Fruit fly (Drosophila melanogaster) whole organism, embryonic: ENCODE measurements around the gene CG14258.

Experiments
- Bdp1 ChIP-seq: fragments of 200-800 bp; sonication (Bioruptor generic); optimal IDR thresholded peaks from 3 replicates; lab custom pipeline; 2016; ENCODE audit warnings: missing biosample characterization, missing genetic modification characterization
- Bgb ChIP-seq: fragments of 200-800 bp; sonication (Bioruptor generic); IDR thresholded peaks from 2 replicates; pipeline ENCODE4 v1.3.6; 2022; ENCODE audit warnings: missing biosample characterization, missing genetic modification characterization; ENCODE audit not compliant: partially characterized antibody
- CG1024 ChIP-seq: fragments of 200-800 bp; sonication (Bioruptor generic); IDR thresholded peaks from 2 replicates; pipeline ENCODE4 v1.3.6; 2022; ENCODE audit warnings: missing biosample characterization, missing genetic modification characterization
- CG11093 ChIP-seq: fragments of 200-800 bp; sonication (Bioruptor generic); IDR thresholded peaks from 3 replicates; pipeline ENCODE4 v1.3.6; 2022; ENCODE audit warnings: missing biosample characterization, missing genetic modification characterization
- CG12659 ChIP-seq: fragments of 200-800 bp; sonication (Bioruptor generic); optimal IDR thresholded peaks from 3 replicates; lab custom pipeline; 2017; ENCODE audit warnings: mild to moderate bottlenecking, missing biosample characterization, missing genetic modification reagents, missing genetic modification characterization
- CG17328 ChIP-seq: fragments of 200-800 bp; sonication (Bioruptor generic); IDR thresholded peaks from 2 replicates; pipeline ENCODE4 v1.3.6; 2022; ENCODE audit warnings: missing biosample characterization, missing genetic modification characterization
- CG17361 ChIP-seq: fragments of 200-800 bp; sonication (Bioruptor generic); IDR thresholded peaks from 3 replicates; pipeline ENCODE4 v1.3.6; 2022; ENCODE audit warnings: missing biosample characterization, missing genetic modification characterization
- CG17802 ChIP-seq: fragments of 200-800 bp; sonication (Bioruptor generic); optimal IDR thresholded peaks from 2 replicates; lab custom pipeline; 2018; ENCODE audit warnings: missing biosample characterization, mild to moderate bottlenecking, missing genetic modification characterization, moderate library complexity
- CG17912 ChIP-seq: fragments of 200-800 bp; sonication (Bioruptor generic); optimal IDR thresholded peaks from 2 replicates; lab custom pipeline; 2018; ENCODE audit warnings: missing biosample characterization, mild to moderate bottlenecking, missing genetic modification characterization
- CG31441 ChIP-seq: fragments of 200-800 bp; sonication (Bioruptor generic); IDR thresholded peaks from 2 replicates; pipeline ENCODE4 v1.3.6; 2022; ENCODE audit warnings: missing biosample characterization, missing genetic modification characterization
- CG32532 ChIP-seq: fragments of 200-800 bp; sonication (Bioruptor generic); IDR thresholded peaks from 2 replicates; pipeline ENCODE4 v1.3.6; 2022; ENCODE audit warnings: missing biosample characterization, missing genetic modification characterization
- CG3847 ChIP-seq: fragments of 200-800 bp; sonication (Bioruptor generic); IDR thresholded peaks from 2 replicates; pipeline ENCODE4 v1.3.6; 2022; ENCODE audit warnings: missing biosample characterization, missing genetic modification characterization
- CG9797 ChIP-seq: fragments of 200-800 bp; sonication (Bioruptor generic); optimal IDR thresholded peaks from 3 replicates; lab custom pipeline; 2018; ENCODE audit warnings: missing biosample characterization, mild to moderate bottlenecking, missing genetic modification characterization
- Deaf1 ChIP-seq: fragments of 200-800 bp; optimal IDR thresholded peaks from 3 replicates; lab custom pipeline; 2019; ENCODE audit warnings: missing biosample characterization, mild to moderate bottlenecking, missing genetic modification characterization, moderate library complexity
- Dek ChIP-seq: fragments of 200-800 bp; sonication (Bioruptor generic); optimal IDR thresholded peaks from 3 replicates; lab custom pipeline; 2019; ENCODE audit warnings: missing biosample characterization, mild to moderate bottlenecking, missing genetic modification characterization, moderate library complexity
- Dp ChIP-seq: fragments of 200-800 bp; sonication (Bioruptor generic); optimal IDR thresholded peaks from 2 replicates; lab custom pipeline; 2018; ENCODE audit warnings: missing biosample characterization, mild to moderate bottlenecking, missing genetic modification characterization, moderate library complexity
- E2f1 ChIP-seq: fragments of 200-800 bp; sonication (Bioruptor generic); IDR thresholded peaks from 2 replicates; pipeline ENCODE4 v1.3.6; 2022; ENCODE audit warnings: missing biosample characterization, missing genetic modification characterization
- Fer2 ChIP-seq: fragments of 200-800 bp; sonication (Bioruptor generic); optimal IDR thresholded peaks from 2 replicates; lab custom pipeline; 2018; ENCODE audit warnings: missing biosample characterization, mild to moderate bottlenecking, missing genetic modification characterization, moderate library complexity
- Gug ChIP-seq: fragments of 200-800 bp; sonication (Bioruptor generic); IDR thresholded peaks from 4 replicates; pipeline ENCODE4 v1.3.6; 2022; ENCODE audit warnings: missing biosample characterization, missing genetic modification characterization
- Hand ChIP-seq: fragments of 200-800 bp; sonication (Bioruptor generic); optimal IDR thresholded peaks from 2 replicates; lab custom pipeline; 2017; ENCODE audit warnings: mild to moderate bottlenecking, missing biosample characterization, missing genetic modification reagents, missing genetic modification characterization
- Hmr ChIP-seq: fragments of 200-800 bp; sonication (Bioruptor generic); optimal IDR thresholded peaks from 3 replicates; lab custom pipeline; 2017; ENCODE audit warnings: mild to moderate bottlenecking, missing biosample characterization, missing genetic modification reagents, missing genetic modification characterization
- Hr3 ChIP-seq: fragments of 200-800 bp; sonication (Bioruptor generic); optimal IDR thresholded peaks from 3 replicates; lab custom pipeline; 2016; ENCODE audit warnings: missing biosample characterization, missing genetic modification characterization
- Hr39 ChIP-seq: fragments of >200 bp; optimal IDR thresholded peaks from 2 replicates; lab custom pipeline; 2017
- Lim3 ChIP-seq: fragments of 200-800 bp; sonication (Bioruptor generic); IDR thresholded peaks from 2 replicates; pipeline ENCODE4 v1.3.6; 2022; ENCODE audit warnings: missing biosample characterization, missing genetic modification characterization
- MESR4 ChIP-seq: fragments of 200-800 bp; sonication (Bioruptor generic); optimal IDR thresholded peaks from 2 replicates; lab custom pipeline; 2018; ENCODE audit warnings: missing biosample characterization, mild to moderate bottlenecking, missing genetic modification characterization, moderate library complexity
- Neu2 ChIP-seq: fragments of 200-800 bp; sonication (Bioruptor generic); optimal IDR thresholded peaks from 3 replicates; lab custom pipeline; 2016; ENCODE audit warnings: missing biosample characterization, missing genetic modification characterization, borderline replicate concordance
- Xbp1 ChIP-seq: fragments of 200-800 bp; sonication (Bioruptor generic); optimal IDR thresholded peaks from 3 replicates; lab custom pipeline; 2016; ENCODE audit warnings: missing biosample characterization, mild to moderate bottlenecking, missing genetic modification characterization
- ab ChIP-seq: fragments of 200-800 bp; sonication (Bioruptor generic); optimal IDR thresholded peaks from 2 replicates; lab custom pipeline; 2016; ENCODE audit warnings: missing biosample characterization, missing genetic modification characterization
- al ChIP-seq: fragments of 200-800 bp; sonication (Bioruptor generic); IDR thresholded peaks from 2 replicates; pipeline ENCODE4 v1.3.6; 2022; ENCODE audit warnings: missing biosample characterization, missing genetic modification characterization
- amos ChIP-seq: fragments of 200-800 bp; sonication (Bioruptor generic); IDR thresholded peaks from 2 replicates; pipeline ENCODE4 v1.3.6; 2022; ENCODE audit warnings: missing biosample characterization, missing genetic modification characterization; ENCODE audit not compliant: partially characterized antibody
- bcd ChIP-seq: fragments of 200-800 bp; sonication (Bioruptor generic); optimal IDR thresholded peaks from 2 replicates; lab custom pipeline; 2017; ENCODE audit warnings: missing biosample characterization, mild to moderate bottlenecking, missing genetic modification characterization
- bsh ChIP-seq, 2 experiments: fragments of 200-800 bp; sonication (Bioruptor generic); optimal IDR thresholded peaks; 2 replicates each; lab custom pipeline; 2017 to 2018; ENCODE audit warnings: mild to moderate bottlenecking in 2 of 2, missing biosample characterization in 2 of 2, missing genetic modification characterization in 2 of 2, moderate library complexity in 1 of 2
- btn ChIP-seq: fragments of 200-800 bp; sonication (Bioruptor generic); optimal IDR thresholded peaks from 2 replicates; lab custom pipeline; 2016; ENCODE audit warnings: missing biosample characterization, missing genetic modification characterization
- cad ChIP-seq: fragments of >200 bp; optimal IDR thresholded peaks from 2 replicates; lab custom pipeline; 2017; ENCODE audit warnings: missing biosample characterization, missing genetic modification characterization
- dmrt99B ChIP-seq: fragments of 200-800 bp; sonication (Bioruptor generic); optimal IDR thresholded peaks from 2 replicates; lab custom pipeline; 2018; ENCODE audit warnings: missing biosample characterization, mild to moderate bottlenecking, missing genetic modification characterization, moderate library complexity
- emc ChIP-seq: fragments of 200-800 bp; sonication (Bioruptor generic); optimal IDR thresholded peaks from 2 replicates; lab custom pipeline; 2016; ENCODE audit warnings: missing biosample characterization, missing genetic modification characterization
- exex ChIP-seq: fragments of 200-800 bp; sonication (Bioruptor generic); optimal IDR thresholded peaks from 4 replicates; lab custom pipeline; 2018; ENCODE audit warnings: missing biosample characterization, mild to moderate bottlenecking, missing genetic modification characterization, moderate library complexity
- fu2 ChIP-seq: fragments of 200-800 bp; sonication (Bioruptor generic); optimal IDR thresholded peaks from 2 replicates; lab custom pipeline; 2016; ENCODE audit warnings: missing biosample characterization, missing genetic modification characterization
- gem ChIP-seq: fragments of 200-800 bp; sonication (Bioruptor generic); optimal IDR thresholded peaks from 2 replicates; lab custom pipeline; 2019; ENCODE audit warnings: missing biosample characterization, mild to moderate bottlenecking, missing genetic modification characterization, moderate library complexity
- gsb-n ChIP-seq: fragments of 200-800 bp; sonication (Bioruptor generic); optimal IDR thresholded peaks from 3 replicates; lab custom pipeline; 2018; ENCODE audit warnings: missing biosample characterization, mild to moderate bottlenecking, missing genetic modification characterization
- hbn ChIP-seq: fragments of 200-800 bp; sonication (Bioruptor generic); IDR thresholded peaks from 2 replicates; pipeline ENCODE4 v1.3.6; 2022; ENCODE audit warnings: missing biosample characterization, missing genetic modification characterization; ENCODE audit not compliant: partially characterized antibody
- knrl ChIP-seq: fragments of 200-800 bp; sonication (Bioruptor generic); IDR thresholded peaks from 3 replicates; pipeline ENCODE4 v1.3.6; 2022; ENCODE audit warnings: missing biosample characterization, missing genetic modification characterization; ENCODE audit not compliant: partially characterized antibody
- peb ChIP-seq: fragments of 200-800 bp; sonication (Bioruptor generic); IDR thresholded peaks from 2 replicates; pipeline ENCODE4 v1.3.6; 2022; ENCODE audit warnings: missing biosample characterization, missing genetic modification characterization
- psq ChIP-seq: fragments of 200-800 bp; sonication (Bioruptor generic); optimal IDR thresholded peaks from 2 replicates; lab custom pipeline; 2017; ENCODE audit warnings: missing biosample characterization, missing genetic modification characterization
- sens ChIP-seq: fragments of 200-800 bp; sonication (Bioruptor generic); peaks from one replicate; lab custom pipeline; 2016; ENCODE audit warnings: missing biosample characterization, missing genetic modification characterization
- sna ChIP-seq: fragments of 200-800 bp; sonication (Bioruptor generic); IDR thresholded peaks from 2 replicates; pipeline ENCODE4 v1.3.6; 2022; ENCODE audit warnings: missing biosample characterization, missing genetic modification characterization; ENCODE audit not compliant: partially characterized antibody
- twi ChIP-seq: fragments of 200-800 bp; optimal IDR thresholded peaks from 2 replicates; lab custom pipeline; 2019; ENCODE audit warnings: missing biosample characterization, mild to moderate bottlenecking, missing genetic modification characterization, moderate library complexity
- wdn ChIP-seq: fragments of 200-800 bp; sonication (Bioruptor generic); IDR thresholded peaks from 2 replicates; pipeline ENCODE4 v1.3.6; 2022; ENCODE audit warnings: missing biosample characterization, missing genetic modification characterization
- yki ChIP-seq: fragments of >200 bp; optimal IDR thresholded peaks from 3 replicates; lab custom pipeline; 2018

Gene CG14258

dm6 chr3R:27111784-27112602 is 19.1 kb downstream of the CG14258 start, which contains the start of the genes gb and CG5815 (continued):
- peak; percentile 83 for TF ChIP-seq CG9797 (GFP tag; lab: Kevin White, UChicago)
- TF ChIP-seq Deaf1 (tag; lab: Kevin White, UChicago) = no peak
- TF ChIP-seq twi (tag; lab: Kevin White, UChicago) = peak; percentile 79
- peak; percentile 65 for TF ChIP-seq emc (GFP tag; lab: Kevin White, UChicago)
- TF ChIP-seq psq (GFP tag; lab: Kevin White, UChicago) = peak; percentile 96
- TF ChIP-seq knrl (GFP tag; lab: Robert Waterston, UW) = peak; percentile 92
- TF ChIP-seq Bgb (GFP tag; lab: Robert Waterston, UW) = peak; percentile 90
- peak; percentile 91 for TF ChIP-seq Gug (GFP tag; lab: Robert Waterston, UW)
- peak; percentile 96 for TF ChIP-seq CG12659 (GFP tag; lab: Kevin White, UChicago)
- peak; percentile 70; the same call in 1 of the 2 replicates for TF ChIP-seq CG1024
- TF ChIP-seq Hand (GFP tag; lab: Kevin White, UChicago) = peak; percentile 65
- peak; percentile 26 for TF ChIP-seq btn
- no peak for TF ChIP-seq cad
- peak; percentile 94 for TF ChIP-seq CG17361 (GFP tag; lab: Robert Waterston, UW)
- TF ChIP-seq al (GFP tag; lab: Robert Waterston, UW) = peak; percentile 93
- peak; percentile 93 for TF ChIP-seq CG3847 (GFP tag; lab: Robert Waterston, UW)
- TF ChIP-seq amos (GFP tag; lab: Robert Waterston, UW) = peak; percentile 86
- peak; percentile 91 for TF ChIP-seq bcd (GFP tag; lab: Kevin White, UChicago)
- TF ChIP-seq Neu2 (GFP tag; lab: Kevin White, UChicago) = no peak
- peak; percentile 51 for TF ChIP-seq ab
- TF ChIP-seq Hr39 (lab: Kevin White, UChicago) = no peak
- TF ChIP-seq CG31441 (GFP tag; lab: Robert Waterston, UW) = peak; percentile 95
- peak; percentile 95 for TF ChIP-seq Hr3 (GFP tag; lab: Kevin White, UChicago)
- TF ChIP-seq sna (GFP tag; lab: Robert Waterston, UW) = peak; percentile 98
- TF ChIP-seq fu2 (GFP tag; lab: Kevin White, UChicago) = peak; percentile 79
- TF ChIP-seq Fer2 (tag; lab: Kevin White, UChicago) = peak; percentile 87
- peak; percentile 93 for TF ChIP-seq gem (tag; lab: Kevin White, UChicago)
- peak; percentile 96 for TF ChIP-seq CG32532
- no peak for TF ChIP-seq yki (lab: Kevin White, UChicago)
- TF ChIP-seq Lim3 (GFP tag; lab: Robert Waterston, UW) = peak; percentile 60; the same call in 1 of the 2 replicates
- no peak for TF ChIP-seq gsb-n
- TF ChIP-seq bsh (GFP tag; optimal IDR thresholded peaks at IDR 0.05; lab: Kevin White, UChicago) = peak; percentile 60 to 90
- TF ChIP-seq Dp (GFP tag; lab: Kevin White, UChicago) = peak; percentile 37
- TF ChIP-seq MESR4 (GFP tag; lab: Kevin White, UChicago) = peak; percentile 41
- peak; percentile 73 for TF ChIP-seq CG11093 (GFP tag; lab: Robert Waterston, UW)
- TF ChIP-seq sens (GFP tag; lab: Kevin White, UChicago) = peak; percentile 97
- peak; percentile 86 for TF ChIP-seq Dek (tag; lab: Kevin White, UChicago)
- TF ChIP-seq CG17802 (tag; lab: Kevin White, UChicago) = peak; percentile 75
- peak; percentile 66 for TF ChIP-seq CG17912 (GFP tag; lab: Kevin White, UChicago)
- peak; percentile 77 for TF ChIP-seq Bdp1 (GFP tag; lab: Kevin White, UChicago)
- peak; percentile 92 for TF ChIP-seq CG17328 (GFP tag; lab: Robert Waterston, UW)
- no peak for TF ChIP-seq dmrt99B (tag; lab: Kevin White, UChicago)
- TF ChIP-seq E2f1 (GFP tag; lab: Robert Waterston, UW) = peak; percentile 84
- peak; percentile 61 for TF ChIP-seq exex (tag; lab: Kevin White, UChicago)
- TF ChIP-seq Hmr (GFP tag; lab: Kevin White, UChicago) = peak; percentile 95
- peak; percentile 94 for TF ChIP-seq Xbp1 (GFP tag; lab: Kevin White, UChicago)
- peak; percentile 73 for TF ChIP-seq peb (GFP tag; lab: Robert Waterston, UW)
- peak; percentile 89 for TF ChIP-seq wdn
- peak; percentile 94 for TF ChIP-seq hbn
